Worm (Caenorhabditis elegans): ENCODE data around the gene F53G2.12.

DNA sequence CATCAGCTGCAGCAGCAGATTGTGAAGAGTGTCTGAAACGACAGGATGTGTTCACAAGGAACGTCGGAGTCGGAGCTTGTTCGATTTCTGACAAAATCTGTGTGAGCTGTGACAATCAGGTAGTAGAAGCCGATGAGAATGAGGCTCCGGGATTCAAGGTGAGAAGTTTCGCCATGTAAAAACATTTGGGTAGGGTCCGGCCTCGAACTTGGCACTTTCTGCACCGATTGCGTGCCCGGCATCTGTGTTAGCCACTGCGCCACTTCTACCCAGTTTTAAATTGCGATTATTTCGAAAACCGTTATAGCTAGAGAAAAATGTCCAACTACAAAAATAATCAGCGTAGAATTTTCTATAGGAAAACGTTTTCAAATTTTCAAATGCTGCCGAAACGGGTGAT lies 32.2 kb downstream of the F53G2.12 start:
- TF ChIP-seq nhr-28 (tag; optimal IDR thresholded peaks at IDR 0.05): no peak
- TF ChIP-seq aly-2 (tag; optimal IDR thresholded peaks at IDR 0.05): no peak
- no peak for TF ChIP-seq ZK337.2 (GFP tag; IDR thresholded peaks at IDR 0.05)
- TF ChIP-seq cey-2 (tag; optimal IDR thresholded peaks at IDR 0.05; ENCODE audit: borderline replicate concordance, insufficient read depth): no peak
- no peak for TF ChIP-seq skn-1 (tag; optimal IDR thresholded peaks at IDR 0.05)
- TF ChIP-seq nhr-25 (tag; optimal IDR thresholded peaks at IDR 0.05; ENCODE audit: borderline replicate concordance, insufficient read depth): no peak
- TF ChIP-seq ceh-82 (tag; optimal IDR thresholded peaks at IDR 0.05): no peak
- no peak for TF ChIP-seq set-16 (GFP tag; IDR thresholded peaks at IDR 0.05)
- no peak for TF ChIP-seq spr-1 (tag; optimal IDR thresholded peaks at IDR 0.05)
